Worm (Caenorhabditis elegans): ENCODE data around the gene H14N18.2.

H14N18.2 gene

DNA sequence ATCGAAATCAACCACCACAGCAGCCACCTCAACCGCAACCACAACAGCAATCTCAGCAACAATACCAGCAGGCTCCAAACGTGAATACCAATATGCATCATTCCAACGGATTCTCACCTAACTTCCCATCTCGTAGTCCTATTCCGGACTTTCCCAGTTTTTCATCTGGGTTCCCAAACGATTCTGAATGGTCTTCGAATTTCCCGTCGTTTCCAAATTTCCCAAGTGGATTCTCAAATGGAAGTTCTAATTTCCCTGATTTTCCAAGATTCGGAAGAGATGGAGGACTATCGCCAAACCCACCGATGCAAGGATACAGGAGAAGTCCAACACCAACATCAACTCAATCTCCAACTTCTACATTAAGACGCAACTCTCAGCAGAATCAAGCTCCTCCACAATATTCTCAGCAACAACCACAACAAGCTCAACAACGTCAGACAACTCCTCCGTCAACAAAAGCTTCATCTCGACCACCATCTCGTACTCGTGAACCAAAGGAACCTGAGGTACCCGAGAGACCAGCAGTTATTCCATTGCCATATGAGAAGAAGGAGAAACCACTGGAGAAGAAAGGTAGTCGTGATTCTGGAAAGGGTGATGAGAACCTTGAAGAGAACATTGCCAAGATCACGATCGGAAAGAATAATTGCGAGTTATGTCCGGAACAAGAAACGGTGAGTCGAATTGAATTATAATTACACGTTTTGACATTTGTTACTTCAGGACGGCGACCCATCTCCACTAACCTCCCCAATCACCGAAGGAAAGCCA, 5.2 kb downstream of the H14N18.2 start:
- TF ChIP-seq ama-1 (optimal IDR thresholded peaks at IDR 0.05) (peak; percentile 65), ama-1 (GFP tag; optimal IDR thresholded peaks at IDR 0.05) (no peak), let-526 (GFP tag; IDR thresholded peaks at IDR 0.05) (no peak), pbrm-1 (GFP tag; IDR thresholded peaks at IDR 0.05) (0 out of 2 replicates have a peak, but pooled peaks have one; percentile 9)

DNA sequence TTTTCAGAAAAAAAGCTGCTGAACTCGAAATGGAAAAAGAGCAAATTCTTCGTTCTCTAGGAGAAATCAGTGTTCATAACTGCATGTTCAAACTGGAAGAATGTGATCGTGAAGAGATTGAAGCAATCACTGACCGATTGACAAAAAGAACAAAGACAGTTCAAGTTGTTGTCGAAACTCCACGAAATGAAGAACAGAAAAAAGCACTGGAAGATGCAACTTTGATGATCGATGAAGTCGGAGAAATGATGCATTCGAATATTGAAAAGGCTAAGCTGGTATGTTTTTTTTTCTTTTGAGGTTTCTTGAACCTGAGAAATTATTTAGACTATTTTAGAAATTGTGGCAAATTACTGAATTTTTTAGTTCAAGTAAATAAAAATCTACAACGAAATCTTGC, 6.0 kb downstream of the H14N18.2 start:
- peak; percentile 11 for TF ChIP-seq ama-1 (optimal IDR thresholded peaks at IDR 0.05)
- no peak for TF ChIP-seq ama-1 (GFP tag; optimal IDR thresholded peaks at IDR 0.05)
- TF ChIP-seq egrh-3 (GFP tag; IDR thresholded peaks at IDR 0.05), result no peak
- no peak for TF ChIP-seq F37B4.10 (GFP tag; IDR thresholded peaks at IDR 0.05)
- 0 out of 2 replicates have a peak, but pooled peaks have one; percentile 21 for TF ChIP-seq madf-3 (GFP tag; IDR thresholded peaks at IDR 0.05)
- no peak for TF ChIP-seq sdz-38 (tag; optimal IDR thresholded peaks at IDR 0.05)
- TF ChIP-seq F39B2.1 (GFP tag; IDR thresholded peaks at IDR 0.05), result no peak

- TF ChIP-seq akir-1 (GFP tag; optimal IDR thresholded peaks at IDR 0.05) (no peak), repo-1 (tag; optimal IDR thresholded peaks at IDR 0.05) (no peak), hlh-12 (tag; optimal IDR thresholded peaks at IDR 0.05) (no peak), lsy-27 (tag; optimal IDR thresholded peaks at IDR 0.05; ENCODE audit: borderline replicate concordance, insufficient read depth) (no peak), nhr-120 (GFP tag; IDR thresholded peaks at IDR 0.05) (no peak), rpc-1 (optimal IDR thresholded peaks at IDR 0.05) (no peak), rpc-1 (tag; optimal IDR thresholded peaks at IDR 0.05) (no peak), sea-2 (GFP tag; IDR thresholded peaks at IDR 0.05) (no peak), atf-7 (tag; optimal IDR thresholded peaks at IDR 0.05) (no peak), lag-1 (GFP tag; IDR thresholded peaks at IDR 0.05) (no peak), let-526 (GFP tag; IDR thresholded peaks at IDR 0.05) (no peak), ceh-91 (GFP tag; IDR thresholded peaks at IDR 0.05) (no peak)
Measured at ce11 chrV:8938943-8939342, 6.5 kb downstream of the H14N18.2 start.

DNA sequence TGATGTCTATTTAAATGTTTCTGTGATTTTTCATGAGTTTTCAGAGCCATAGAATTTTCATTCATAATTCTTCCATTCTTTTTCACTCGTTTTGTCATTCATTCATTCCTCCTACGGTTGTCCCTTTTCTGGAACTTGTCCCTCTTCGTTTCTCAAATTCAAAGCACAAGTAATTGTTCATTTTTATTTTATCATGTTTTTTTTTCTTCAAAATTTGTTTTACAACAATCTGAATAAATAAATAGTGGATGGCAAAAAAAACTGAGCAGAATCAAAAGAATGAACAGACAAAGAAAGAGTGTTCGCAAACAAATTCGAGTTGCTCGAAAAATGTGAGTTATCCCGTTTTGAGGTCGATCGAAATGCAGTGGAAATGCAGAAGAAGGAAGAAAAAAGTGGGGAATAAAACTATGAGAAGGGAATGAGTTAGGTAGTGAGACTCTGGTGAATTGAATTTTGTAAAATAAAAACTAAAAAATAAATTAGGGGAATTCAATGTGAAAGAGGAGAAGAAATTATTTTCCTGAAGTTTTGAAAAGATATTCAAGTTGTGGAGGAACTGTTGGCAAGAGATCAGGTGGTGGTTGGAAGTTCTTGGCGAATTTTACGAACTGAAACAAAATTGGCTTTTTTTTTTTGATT, 7.1 kb downstream of the H14N18.2 start:
- TF ChIP-seq Y56A3A.18 (GFP tag; IDR thresholded peaks at IDR 0.05) (no peak), gei-17 (GFP tag; optimal IDR thresholded peaks at IDR 0.05) (peak; percentile 59), snpc-1.1 (tag; optimal IDR thresholded peaks at IDR 0.05; ENCODE audit: insufficient read depth) (no peak), attf-5 (GFP tag; optimal IDR thresholded peaks at IDR 0.05) (no peak), B0336.3 (GFP tag; IDR thresholded peaks at IDR 0.05) (peak; percentile 18; the same call in 1 of the 2 replicates), chd-7 (tag; optimal IDR thresholded peaks at IDR 0.05) (peak; percentile 48), Y53G8AR.9 (GFP tag; conservative IDR thresholded peaks at IDR 0.05) (peak; percentile 67; the same call in 1 of the 2 replicates), lin-40 (tag; optimal IDR thresholded peaks at IDR 0.05) (peak; percentile 3), ekl-4 (GFP tag; IDR thresholded peaks at IDR 0.05) (0 out of 2 replicates have a peak, but pooled peaks have one; percentile 27), F22D6.2 (tag; optimal IDR thresholded peaks at IDR 0.05) (peak; percentile 5), ZK185.1 (tag; optimal IDR thresholded peaks at IDR 0.05; ENCODE audit: poor library complexity, severe bottlenecking) (peak; percentile 4), cebp-2 (GFP tag; IDR thresholded peaks at IDR 0.05) (no peak), ama-1 (optimal IDR thresholded peaks at IDR 0.05) (peak; percentile 93), ama-1 (GFP tag; optimal IDR thresholded peaks at IDR 0.05) (no peak), let-607 (tag; optimal IDR thresholded peaks at IDR 0.05) (peak in 1 of 2 experiments; percentile 36), mcd-1 (GFP tag; IDR thresholded peaks at IDR 0.05) (peak; percentile 22; the same call in 1 of the 2 replicates), tlf-1 (GFP tag; optimal IDR thresholded peaks at IDR 0.05) (peak; percentile 51), nfya-1 (tag; optimal IDR thresholded peaks at IDR 0.05; ENCODE audit: borderline replicate concordance, insufficient read depth) (no peak), cebp-1 (GFP tag; IDR thresholded peaks at IDR 0.05) (no peak), cebp-1 (tag; optimal IDR thresholded peaks at IDR 0.05) (peak; percentile 43), repo-1 (tag; optimal IDR thresholded peaks at IDR 0.05) (peak; percentile 67), ceh-40 (GFP tag; IDR thresholded peaks at IDR 0.05) (0 out of 2 replicates have a peak, but pooled peaks have one; percentile 5), ztf-26 (tag; optimal IDR thresholded peaks at IDR 0.05) (peak; percentile 70), nfyb-1 (GFP tag; IDR thresholded peaks at IDR 0.05) (peak; percentile 44; the same call in 1 of the 2 replicates)

Data from whole organism, young adult.